Fruit fly (Drosophila melanogaster) whole organism: ENCODE data around the gene hook.

ENCODE experiments used
- CG8478 ChIP-seq: fragments of >200 bp; optimal IDR thresholded peaks from 2 replicates; lab custom pipeline; 2018; ENCODE audit warnings: inconsistent platforms
- Dll ChIP-seq: fragments of >200 bp; optimal IDR thresholded peaks from 2 replicates; lab custom pipeline; 2017
- EcR ChIP-seq, 2 experiments: fragments of >200 bp; optimal IDR thresholded peaks; 2 replicates each; lab custom pipeline; 2017; ENCODE audit warnings: missing biosample characterization in 2 of 2, missing genetic modification characterization in 2 of 2, missing genetic modification reagents in 2 of 2
- pan ChIP-seq: fragments of >200 bp; optimal IDR thresholded peaks from 2 replicates; lab custom pipeline; 2017
- psq ChIP-seq: fragments of >200 bp; optimal IDR thresholded peaks from 2 replicates; lab custom pipeline; 2017
- usp ChIP-seq: fragments of >200 bp; optimal IDR thresholded peaks from 2 replicates; lab custom pipeline; 2017; ENCODE audit warnings: missing biosample characterization, missing genetic modification characterization, mixed read lengths

hook gene

DNA sequence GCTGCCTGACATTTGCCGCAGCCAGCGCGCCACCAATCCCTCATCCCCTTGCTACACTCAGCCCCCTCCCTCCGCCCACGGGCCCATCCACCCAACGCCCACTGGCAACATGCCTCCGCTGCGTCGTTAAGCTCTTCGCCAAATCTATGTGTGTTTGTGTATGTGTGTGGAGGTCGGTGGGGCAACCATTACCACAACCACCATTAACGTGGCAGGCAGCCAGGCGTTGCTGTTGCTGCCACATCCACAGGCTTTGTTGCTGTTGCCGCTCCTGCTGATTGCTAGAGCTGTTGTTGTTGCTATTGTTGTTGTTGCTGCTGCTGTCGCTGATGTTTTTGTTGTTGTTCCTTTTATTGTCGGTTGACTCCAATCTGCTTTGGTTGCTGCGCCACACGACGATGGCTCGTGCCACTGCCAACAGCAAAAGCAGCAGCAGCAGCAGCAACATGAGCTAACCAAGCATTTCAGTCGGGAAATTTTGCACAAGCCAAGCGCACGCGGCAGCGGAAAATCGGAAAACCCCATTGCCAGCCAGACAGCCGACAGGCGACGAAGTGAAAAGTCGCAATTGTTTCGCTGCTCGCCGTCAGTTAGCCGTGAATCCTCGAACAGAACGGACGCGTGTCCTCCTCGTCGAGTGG is 5.9 kb downstream of the hook start, which contains the start of gene Sidpn:
TSS of gene Sidpn (plus strand) at position 465 of the 641 bp plus-strand sequence.
- TF ChIP-seq Dll (lab: Kevin White, UChicago): no peak
- TF ChIP-seq CG8478 (lab: Kevin White, UChicago): no peak
- TF ChIP-seq usp: no peak
- no peak for TF ChIP-seq EcR (GFP tag; optimal IDR thresholded peaks at IDR 0.05; lab: Kevin White, UChicago)
- TF ChIP-seq psq: no peak
- no peak for TF ChIP-seq pan (lab: Kevin White, UChicago)

DNA sequence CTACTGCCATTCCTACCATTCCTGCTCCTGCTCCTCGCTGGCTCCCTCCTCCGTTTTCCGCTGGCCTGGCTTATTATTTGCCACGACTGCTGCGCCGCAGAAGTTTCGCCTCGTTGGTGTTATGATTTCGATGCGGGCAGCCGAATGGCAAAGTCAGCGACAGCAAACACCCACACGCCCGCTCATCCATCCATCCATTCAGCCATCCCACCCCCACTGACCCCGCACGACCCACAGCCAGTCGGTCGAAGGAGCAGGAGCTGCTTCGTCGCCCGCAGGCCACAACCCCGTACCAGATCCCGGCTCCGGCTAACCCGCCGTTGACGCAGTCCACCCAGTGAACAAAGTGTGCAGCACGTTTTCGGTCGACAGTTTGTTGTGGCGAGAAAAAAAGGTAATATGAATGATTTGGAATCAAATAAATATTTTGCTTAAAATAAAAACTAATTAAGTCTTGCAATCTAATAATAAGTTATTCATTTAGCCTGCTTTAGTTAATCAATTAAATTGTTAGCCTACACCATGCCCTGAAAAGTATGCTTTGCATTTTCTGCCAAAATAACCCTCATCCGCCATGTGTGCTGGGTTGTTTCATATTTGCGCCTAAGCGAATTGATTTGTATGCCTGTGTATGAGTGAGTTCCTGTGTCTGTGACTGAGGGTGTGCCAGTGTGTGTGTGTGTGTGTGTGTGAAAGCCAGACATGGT is 6.7 kb downstream of the hook start:
- TF ChIP-seq psq (no peak), Dll (lab: Kevin White, UChicago) (no peak), EcR (GFP tag; optimal IDR thresholded peaks at IDR 0.05; lab: Kevin White, UChicago) (no peak), pan (lab: Kevin White, UChicago) (no peak), CG8478 (lab: Kevin White, UChicago) (no peak), usp (no peak)

DNA sequence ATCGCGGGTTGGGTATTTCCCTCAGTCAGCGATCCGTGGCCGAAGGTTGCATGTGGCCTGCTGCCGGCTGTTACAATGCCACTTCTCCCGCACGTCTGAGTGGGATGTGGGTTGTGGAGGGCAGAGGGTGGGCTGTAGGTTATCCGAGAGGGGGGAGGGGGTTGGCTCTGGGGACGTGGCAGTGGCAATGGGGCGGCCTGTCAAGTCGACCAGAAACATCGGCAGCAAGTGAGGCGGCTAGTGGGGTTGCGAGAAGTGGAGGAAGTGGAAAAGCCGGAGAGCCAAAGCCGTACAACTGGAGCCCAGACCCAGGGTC is 8.6 kb downstream of the hook start:
- TF ChIP-seq Dll (lab: Kevin White, UChicago) (no peak), psq (no peak), EcR (GFP tag; optimal IDR thresholded peaks at IDR 0.05; lab: Kevin White, UChicago) (no peak), CG8478 (lab: Kevin White, UChicago) (no peak), pan (lab: Kevin White, UChicago) (no peak), usp (no peak)

DNA sequence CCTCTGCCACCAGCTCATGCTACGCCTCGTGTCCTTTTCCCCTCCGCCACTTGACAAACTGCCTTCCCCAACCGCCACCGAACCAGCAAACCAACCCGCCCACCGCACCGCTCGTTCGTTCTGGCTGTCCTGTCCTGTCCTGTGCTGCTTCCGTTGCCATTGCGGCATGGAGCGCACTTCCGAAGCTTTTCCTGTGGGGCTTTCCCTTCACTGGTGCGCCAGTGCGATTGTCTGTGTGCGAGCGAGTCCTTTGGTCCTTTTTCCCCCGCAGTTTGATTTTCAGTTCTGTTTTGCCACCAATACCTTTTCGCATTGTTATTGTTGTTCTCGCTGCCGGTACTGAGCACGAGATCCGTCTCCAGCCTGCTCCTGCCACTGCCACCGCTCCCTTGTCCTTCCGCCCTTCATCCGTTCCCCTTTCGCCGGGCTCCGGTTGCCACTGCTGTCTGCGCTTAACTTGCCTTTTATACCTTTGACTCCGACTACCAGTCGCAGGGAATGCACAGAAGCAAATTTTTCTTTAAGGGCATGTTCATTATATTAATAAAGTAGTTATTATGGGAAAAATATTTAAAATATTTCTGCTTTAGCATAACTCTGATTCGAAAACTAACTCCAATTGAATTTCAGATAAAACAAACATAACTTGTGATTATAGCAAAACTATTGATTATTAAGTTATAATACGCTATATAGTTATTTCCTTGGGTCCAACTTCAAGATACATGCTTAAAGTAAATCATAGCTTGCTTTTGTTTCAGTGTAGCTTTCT is 9.1 kb downstream of the hook start:
- TF ChIP-seq usp (no peak), CG8478 (lab: Kevin White, UChicago) (no peak), pan (lab: Kevin White, UChicago) (no peak), psq (no peak), Dll (lab: Kevin White, UChicago) (no peak), EcR (GFP tag; optimal IDR thresholded peaks at IDR 0.05; lab: Kevin White, UChicago) (no peak)

DNA sequence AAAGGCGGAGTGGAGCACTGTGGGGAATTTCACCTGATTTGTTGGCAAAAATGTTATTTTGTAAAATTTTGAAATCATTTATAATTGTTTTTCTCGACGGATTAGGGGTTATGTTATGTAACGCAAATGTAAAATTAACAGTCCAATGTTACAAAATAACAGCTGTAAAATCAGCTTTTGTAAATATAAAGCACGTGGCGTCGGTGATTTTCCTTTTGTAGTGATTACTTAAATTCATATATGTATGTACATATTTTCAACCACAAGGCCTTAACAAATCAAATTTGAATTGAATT is 11.1 kb downstream of the hook start, which contains the start of gene CG15172:
TSS of gene CG15172 (plus strand) at position 197 of the 296 bp plus-strand sequence.
- TF ChIP-seq EcR (GFP tag; optimal IDR thresholded peaks at IDR 0.05; lab: Kevin White, UChicago) (no peak), pan (lab: Kevin White, UChicago) (no peak), CG8478 (lab: Kevin White, UChicago) (no peak), psq (no peak), usp (no peak), Dll (lab: Kevin White, UChicago) (no peak)

DNA sequence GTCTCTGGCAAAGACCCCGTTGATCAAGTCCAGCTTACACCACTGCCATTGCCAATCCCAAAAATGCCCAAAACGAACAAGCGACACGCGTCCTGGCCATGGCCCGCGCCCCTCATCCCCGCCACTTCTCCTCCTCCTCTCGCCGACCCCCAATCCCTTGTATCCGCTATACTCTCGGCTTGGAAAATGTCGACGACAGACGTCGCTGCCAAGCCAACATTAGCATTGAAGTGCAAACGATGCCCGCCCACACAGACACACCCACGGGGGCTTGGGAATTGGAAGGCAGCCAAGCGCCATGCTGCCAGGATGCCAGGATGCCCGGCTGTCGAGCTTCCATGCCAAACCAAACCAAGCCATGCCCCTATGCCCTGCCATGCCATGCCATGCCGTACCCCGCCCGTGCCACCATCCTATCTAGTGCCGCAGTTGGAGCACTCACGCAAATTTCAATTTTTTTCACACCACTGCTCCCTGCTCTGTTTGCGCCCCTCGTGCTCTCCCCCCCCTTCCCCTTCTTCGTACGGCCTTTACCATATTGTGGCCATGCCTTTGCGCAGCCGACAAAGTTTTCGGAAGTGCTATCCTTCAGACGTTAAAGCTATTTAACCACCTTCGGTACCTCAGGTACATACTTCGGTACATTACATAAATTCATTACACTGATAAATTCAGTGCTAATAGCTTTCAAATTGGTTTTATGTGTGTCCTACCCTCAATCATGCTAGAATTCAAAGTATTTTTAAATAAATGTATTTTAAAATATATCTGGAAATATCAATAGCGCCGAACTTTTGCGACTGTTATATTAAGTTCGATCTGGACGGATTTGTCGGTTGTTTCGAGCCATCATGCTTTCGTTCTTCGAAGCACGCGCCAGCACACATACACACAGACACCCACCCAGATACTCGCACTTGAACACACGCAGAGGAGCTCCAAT is 11.7 kb downstream of the hook start:
- TF ChIP-seq usp (no peak), Dll (lab: Kevin White, UChicago) (no peak), psq (no peak), CG8478 (lab: Kevin White, UChicago) (no peak), pan (lab: Kevin White, UChicago) (no peak), EcR (GFP tag; optimal IDR thresholded peaks at IDR 0.05; lab: Kevin White, UChicago) (no peak)

DNA sequence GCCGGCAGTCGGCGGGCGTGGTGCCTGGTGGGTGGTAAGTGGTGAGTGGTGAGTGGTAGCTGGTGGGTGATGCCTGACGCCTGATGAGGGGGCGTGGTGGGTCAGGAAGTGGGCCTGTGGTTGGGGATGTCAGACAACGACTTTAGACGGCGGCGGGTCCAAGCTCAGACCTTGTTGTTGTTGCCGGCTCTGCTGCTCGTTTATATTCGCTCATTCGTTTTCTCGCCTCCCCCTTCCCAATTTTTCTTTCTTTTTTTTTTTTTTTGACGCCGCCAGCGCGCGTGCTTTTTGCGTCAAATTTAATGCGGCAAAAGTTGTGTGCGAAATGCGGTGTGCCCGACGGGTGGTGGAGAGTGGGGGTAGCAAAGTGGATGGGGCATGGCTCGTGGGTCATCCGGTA is 13.7 kb downstream of the hook start:
- TF ChIP-seq CG8478 (lab: Kevin White, UChicago): no peak
- no peak for TF ChIP-seq usp
- no peak for TF ChIP-seq EcR (GFP tag; optimal IDR thresholded peaks at IDR 0.05; lab: Kevin White, UChicago)
- TF ChIP-seq psq: no peak
- TF ChIP-seq pan (lab: Kevin White, UChicago): no peak
- no peak for TF ChIP-seq Dll (lab: Kevin White, UChicago)

DNA sequence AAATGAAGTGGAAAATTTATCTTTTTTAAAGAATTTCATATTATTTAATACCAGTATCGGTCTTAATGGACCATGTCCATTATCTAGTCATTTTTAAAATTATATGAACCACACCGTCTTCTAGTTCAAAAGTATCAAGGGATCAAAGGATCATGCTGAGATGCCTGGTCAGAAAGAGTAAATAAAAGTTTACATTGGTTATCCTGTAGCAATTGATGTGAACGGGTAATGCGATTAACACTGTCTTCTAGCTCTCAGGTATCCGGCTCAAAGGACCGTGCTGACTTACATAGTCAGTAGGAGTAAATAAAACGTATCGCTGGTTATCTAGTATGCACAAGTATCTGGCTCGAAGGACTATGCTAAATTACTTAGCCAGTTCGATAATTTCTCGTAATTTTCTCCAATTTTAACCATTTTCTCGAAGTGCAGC is 14.1 kb downstream of the hook start:
- no peak for TF ChIP-seq EcR (GFP tag; optimal IDR thresholded peaks at IDR 0.05; lab: Kevin White, UChicago)
- TF ChIP-seq pan (lab: Kevin White, UChicago): no peak
- TF ChIP-seq Dll (lab: Kevin White, UChicago): no peak
- no peak for TF ChIP-seq CG8478 (lab: Kevin White, UChicago)
- no peak for TF ChIP-seq usp
- TF ChIP-seq psq: no peak

DNA sequence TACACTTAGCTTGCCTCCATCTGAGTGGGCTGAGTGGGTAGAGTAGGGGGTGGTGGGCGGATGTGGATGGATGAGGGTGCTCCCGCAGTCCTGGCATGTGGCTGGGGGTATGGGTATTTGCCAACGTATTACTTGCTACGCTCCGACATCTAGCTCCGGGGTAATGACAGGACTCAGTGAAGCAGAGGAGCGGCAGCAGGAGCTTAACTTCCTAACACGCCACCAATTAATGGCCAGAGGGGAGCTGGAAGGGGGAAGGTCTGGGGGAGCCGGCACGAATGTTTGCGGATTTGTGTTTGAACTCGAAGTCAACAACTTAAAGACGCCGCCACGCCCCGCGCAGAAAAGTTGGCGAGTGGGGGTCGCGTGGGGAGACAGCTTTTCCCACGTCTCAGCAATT is 15.0 kb downstream of the hook start:
- TF ChIP-seq pan (lab: Kevin White, UChicago) (no peak), usp (no peak), psq (no peak), CG8478 (lab: Kevin White, UChicago) (no peak), Dll (lab: Kevin White, UChicago) (no peak)

DNA sequence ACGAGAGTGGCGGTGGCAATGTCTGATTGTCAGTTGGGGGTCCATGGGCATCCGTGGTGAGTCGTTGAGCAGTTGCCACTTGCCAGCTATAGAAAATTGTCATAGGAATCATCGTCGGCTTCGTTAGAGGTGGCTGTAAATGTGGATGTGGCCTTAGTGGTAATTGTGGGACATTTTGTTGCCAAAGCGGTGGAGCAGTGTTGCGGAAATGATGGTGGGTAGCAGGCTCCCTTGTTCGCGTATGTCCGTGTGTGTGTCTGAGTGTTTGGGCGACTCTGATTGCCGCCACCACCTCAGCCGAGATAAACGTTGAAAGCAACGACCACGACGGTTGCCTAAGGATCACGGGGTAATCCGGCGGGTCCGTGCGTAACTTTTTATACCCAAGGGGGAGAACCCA is 16.2 kb downstream of the hook start:
- TF ChIP-seq pan (lab: Kevin White, UChicago): no peak
- TF ChIP-seq CG8478 (lab: Kevin White, UChicago): no peak
- TF ChIP-seq Dll (lab: Kevin White, UChicago): no peak
- TF ChIP-seq psq: no peak
- TF ChIP-seq usp: no peak
- no peak for TF ChIP-seq EcR (GFP tag; optimal IDR thresholded peaks at IDR 0.05; lab: Kevin White, UChicago)

DNA sequence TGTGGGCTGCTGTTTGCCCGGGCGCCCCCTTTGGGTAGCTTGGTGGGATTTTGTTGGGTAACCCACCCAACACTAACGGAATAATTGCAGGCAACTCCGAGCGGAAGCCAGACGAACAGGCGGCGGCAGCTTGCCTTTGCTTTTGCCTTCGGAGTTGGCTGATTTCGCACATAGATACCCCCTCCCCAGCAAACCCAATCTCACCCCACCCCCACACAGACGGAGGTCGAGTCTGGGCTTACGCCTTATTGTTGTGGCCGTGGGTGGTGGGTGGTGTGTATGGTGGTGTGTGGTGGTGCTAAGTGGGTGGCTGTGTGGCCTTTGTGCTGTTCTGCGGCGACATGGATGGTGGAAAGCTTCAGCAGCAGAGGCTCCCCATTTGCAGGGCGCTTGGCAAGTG is 17.7 kb downstream of the hook start:
- TF ChIP-seq psq (no peak), pan (lab: Kevin White, UChicago) (no peak), usp (no peak), CG8478 (lab: Kevin White, UChicago) (no peak), EcR (GFP tag; optimal IDR thresholded peaks at IDR 0.05; lab: Kevin White, UChicago) (no peak), Dll (lab: Kevin White, UChicago) (no peak)
